Worm (Caenorhabditis elegans) whole organism, late embryonic: ENCODE measurements around the gene Y73C8C.3.

Source experiments
- F13H6.1 ChIP-seq: sonication (generic microtip); optimal IDR thresholded peaks from 2 replicates; lab custom pipeline; 2016; ENCODE audit warnings: missing genetic modification characterization, missing compliant biosample characterization
- ama-1 ChIP-seq: fragments of 150-350 bp; optimal IDR thresholded peaks from 2 replicates; lab custom pipeline; 2014
- ceh-2 ChIP-seq: sonication (generic microtip); optimal IDR thresholded peaks from 2 replicates; lab custom pipeline; 2016; ENCODE audit warnings: missing genotype, missing genetic modification characterization, missing compliant biosample characterization
- madf-2 ChIP-seq: sonication (generic microtip); optimal IDR thresholded peaks from 2 replicates; lab custom pipeline; 2017; ENCODE audit warnings: missing genetic modification characterization, missing compliant biosample characterization

DNA sequence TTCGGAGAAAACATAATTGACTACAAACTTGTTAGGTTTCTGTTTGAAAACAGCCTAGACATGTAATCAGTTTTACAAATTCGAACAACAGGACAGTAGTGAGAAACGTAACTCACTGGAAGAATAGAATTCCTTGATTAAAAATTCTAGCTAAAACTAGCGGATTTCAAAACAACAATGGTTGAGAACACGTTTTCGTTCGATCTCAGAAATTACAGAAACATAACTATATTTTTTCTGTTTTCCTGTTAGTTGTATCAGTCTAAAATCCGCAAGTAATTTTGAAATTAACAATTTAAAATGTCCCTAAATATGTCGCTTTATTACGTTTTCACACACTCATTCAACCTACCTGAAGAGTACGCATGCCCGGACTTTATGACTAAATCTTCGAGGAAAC lies 28.8 kb upstream of the Y73C8C.3 start, which contains the start of gene srt-8:
- TF ChIP-seq ama-1 (no peak), madf-2 (tag; lab: Kevin White, UChicago) (no peak), F13H6.1 (tag; lab: Kevin White, UChicago) (no peak), ceh-2 (no peak)
